Fruit fly (Drosophila melanogaster) whole organism, wandering third instar larva: Measurements from ENCODE around the gene CG43400.

Experiments used
- Hnf4 ChIP-seq: fragments of 200-800 bp; sonication (Bioruptor generic); optimal IDR thresholded peaks from 2 replicates; lab custom pipeline; 2016; ENCODE audit warnings: missing biosample characterization, mild to moderate bottlenecking, missing genetic modification characterization
- Jra ChIP-seq: sonication (Bioruptor generic); optimal IDR thresholded peaks from 2 replicates; lab custom pipeline; 2016; ENCODE audit warnings: missing biosample characterization, missing genetic modification characterization
- Mio ChIP-seq: sonication (Bioruptor generic); optimal IDR thresholded peaks from 2 replicates; lab custom pipeline; 2016; ENCODE audit warnings: missing biosample characterization, missing genetic modification characterization
- OdsH ChIP-seq: fragments of 200-800 bp; sonication (Bioruptor generic); optimal IDR thresholded peaks from 2 replicates; lab custom pipeline; 2016; ENCODE audit warnings: missing biosample characterization, mild to moderate bottlenecking, missing genetic modification characterization
- Rel ChIP-seq, 2 experiments: fragments of 200-800 bp; sonication (Bioruptor generic) in 1 of 2; optimal IDR thresholded peaks; 2 replicates in 1 of 2; 3 replicates in 1 of 2; lab custom pipeline; 2016 to 2019; ENCODE audit warnings: mild to moderate bottlenecking in 2 of 2, missing biosample characterization in 2 of 2, missing genetic modification characterization in 2 of 2, moderate library complexity in 1 of 2
- br ChIP-seq: fragments of 200-800 bp; sonication (Bioruptor generic); optimal IDR thresholded peaks from 2 replicates; lab custom pipeline; 2016; ENCODE audit warnings: missing biosample characterization, missing genetic modification characterization
- dmrt93B ChIP-seq: fragments of 200-800 bp; sonication (Bioruptor generic); optimal IDR thresholded peaks from 2 replicates; lab custom pipeline; 2018; ENCODE audit warnings: missing biosample characterization, mild to moderate bottlenecking, missing genetic modification characterization
- fru ChIP-seq: fragments of 200-800 bp; sonication (Bioruptor generic); optimal IDR thresholded peaks from 3 replicates; lab custom pipeline; 2016; ENCODE audit warnings: missing biosample characterization, mild to moderate bottlenecking, missing genetic modification characterization
- h ChIP-seq: fragments of 200-800 bp; sonication (Bioruptor generic); optimal IDR thresholded peaks from 3 replicates; lab custom pipeline; 2016; ENCODE audit warnings: missing biosample characterization, mild to moderate bottlenecking, missing genetic modification characterization
- lola ChIP-seq: fragments of >200 bp; optimal IDR thresholded peaks from 2 replicates; lab custom pipeline; 2017; ENCODE audit warnings: missing biosample characterization, missing genetic modification characterization
- psq ChIP-seq: fragments of 200-800 bp; sonication (Bioruptor generic); optimal IDR thresholded peaks from 3 replicates; lab custom pipeline; 2017; ENCODE audit warnings: missing biosample characterization, mild to moderate bottlenecking, missing genetic modification characterization, moderate library complexity
- usp ChIP-seq: fragments of >200 bp; optimal IDR thresholded peaks from 2 replicates; lab custom pipeline; 2017; ENCODE audit warnings: missing biosample characterization, missing genetic modification characterization

dm6 chr2L:8485562-8485961 is 5.0 kb upstream of the CG43400 start:
- peak; percentile 7 for TF ChIP-seq OdsH (GFP tag; lab: Kevin White, UChicago)
- TF ChIP-seq h (GFP tag; lab: Kevin White, UChicago), result no peak
- TF ChIP-seq psq (GFP tag; lab: Kevin White, UChicago), result no peak
- TF ChIP-seq br (GFP tag; lab: Kevin White, UChicago), result no peak
- no peak for TF ChIP-seq Rel (GFP tag; optimal IDR thresholded peaks at IDR 0.05; lab: Kevin White, UChicago)
- no peak for TF ChIP-seq Rel (tag; optimal IDR thresholded peaks at IDR 0.05; lab: Kevin White, UChicago)
- TF ChIP-seq usp (GFP tag; lab: Kevin White, UChicago), result no peak
- TF ChIP-seq lola (GFP tag; lab: Kevin White, UChicago), result no peak
- no peak for TF ChIP-seq dmrt93B (GFP tag; lab: Kevin White, UChicago)
- TF ChIP-seq Mio (GFP tag; lab: Kevin White, UChicago), result no peak
- no peak for TF ChIP-seq Jra
- TF ChIP-seq fru (GFP tag; lab: Kevin White, UChicago), result no peak
- peak; percentile 45 for TF ChIP-seq Hnf4 (GFP tag; lab: Kevin White, UChicago)
